Fruit fly (Drosophila melanogaster): ENCODE results near the gene CG15025.
A peak's percentile ranks its signal among the peaks of the same experiment; 100 is the strongest.

Gene CG15025

dm6 chr3R:19463016-19463664, 27.8 kb downstream of the CG15025 start, which contains the start of gene Scsalpha2 (continued):
- TF ChIP-seq lab (GFP tag; optimal IDR thresholded peaks at IDR 0.05) (peak; percentile 17), disco-r (GFP tag; optimal IDR thresholded peaks at IDR 0.05) (no peak), CG4820 (GFP tag; optimal IDR thresholded peaks at IDR 0.05) (no peak), Oli (tag; optimal IDR thresholded peaks at IDR 0.05) (no peak), Trl (optimal IDR thresholded peaks at IDR 0.05) (peak; percentile 55 to 83), Trl (GFP tag; optimal IDR thresholded peaks at IDR 0.05) (no peak), CG3838 (GFP tag; optimal IDR thresholded peaks at IDR 0.05) (no peak), sisA (GFP tag; IDR thresholded peaks at IDR 0.05) (no peak), peb (GFP tag; IDR thresholded peaks at IDR 0.05) (no peak), CG10147 (GFP tag; optimal IDR thresholded peaks at IDR 0.05) (no peak), CG7839 (tag; optimal IDR thresholded peaks at IDR 0.05) (no peak), usp (GFP tag; optimal IDR thresholded peaks at IDR 0.05) (no peak), CG4360 (GFP tag; IDR thresholded peaks at IDR 0.05) (peak; percentile 15; the same call in 1 of the 2 replicates), CG8359 (GFP tag; optimal IDR thresholded peaks at IDR 0.05; ENCODE audit: borderline replicate concordance) (no peak), trem (tag; optimal IDR thresholded peaks at IDR 0.05) (no peak), fd3F (GFP tag; optimal IDR thresholded peaks at IDR 0.05) (no peak), stwl (tag; optimal IDR thresholded peaks at IDR 0.05) (peak; percentile 46), zen2 (GFP tag; IDR thresholded peaks at IDR 0.05; ENCODE audit: partially characterized antibody) (no peak; the same call in 2 of the 3 replicates), CG11504 (tag; optimal IDR thresholded peaks at IDR 0.05) (peak; percentile 18), sqz (GFP tag; optimal IDR thresholded peaks at IDR 0.05) (peak; percentile 63), CG8290 (GFP tag; optimal IDR thresholded peaks at IDR 0.05) (no peak), CG8290 (tag; optimal IDR thresholded peaks at IDR 0.05) (peak in 1 of 2 experiments; percentile 1), dmrt99B (tag; optimal IDR thresholded peaks at IDR 0.05) (peak; percentile 2), Drgx (GFP tag; IDR thresholded peaks at IDR 0.05) (0 out of 2 replicates have a peak, but pooled peaks have one; percentile 20), CG10366 (GFP tag; IDR thresholded peaks at IDR 0.05) (no peak), CG10565 (GFP tag; optimal IDR thresholded peaks at IDR 0.05) (no peak), CG18764 (GFP tag; optimal IDR thresholded peaks at IDR 0.05) (no peak), BEAF-32 (GFP tag; optimal IDR thresholded peaks at IDR 0.05) (no peak), chinmo (GFP tag; IDR thresholded peaks at IDR 0.05; ENCODE audit: partially characterized antibody) (0 out of 4 replicates have a peak, but pooled peaks have one; percentile 54), Kr (GFP tag; optimal IDR thresholded peaks at IDR 0.05) (peak; percentile 53), pros (GFP tag; optimal IDR thresholded peaks at IDR 0.05) (peak; percentile 1), HLHmδ (GFP tag; optimal IDR thresholded peaks at IDR 0.05) (peak; percentile 41), z (GFP tag; IDR thresholded peaks at IDR 0.05) (peak; percentile 57; the same call in 1 of the 3 replicates), insv (GFP tag; optimal IDR thresholded peaks at IDR 0.05) (peak; percentile 70 to 95), Rfx (GFP tag; IDR thresholded peaks at IDR 0.05) (peak; percentile 35; the same call in 1 of the 2 replicates), unpg (GFP tag; optimal IDR thresholded peaks at IDR 0.05) (no peak), fru (optimal IDR thresholded peaks at IDR 0.05) (no peak), Mrtf (GFP tag; IDR thresholded peaks at IDR 0.05) (no peak), sima (GFP tag; optimal IDR thresholded peaks at IDR 0.05) (no peak), tap (tag; optimal IDR thresholded peaks at IDR 0.05) (no peak), Blimp-1 (GFP tag; optimal IDR thresholded peaks at IDR 0.05) (peak; percentile 13), rib (GFP tag; IDR thresholded peaks at IDR 0.05) (no peak), CG6272 (GFP tag; IDR thresholded peaks at IDR 0.05) (no peak), fd102C (GFP tag; optimal IDR thresholded peaks at IDR 0.05) (no peak), CG6791 (GFP tag; IDR thresholded peaks at IDR 0.05; ENCODE audit: partially characterized antibody) (0 out of 3 replicates have a peak, but pooled peaks have one; percentile 37), Dip2 (GFP tag; IDR thresholded peaks at IDR 0.05) (no peak), Antp (GFP tag; optimal IDR thresholded peaks at IDR 0.05) (no peak), CG4707 (GFP tag; optimal IDR thresholded peaks at IDR 0.05) (peak; percentile 95), Deaf1 (tag; optimal IDR thresholded peaks at IDR 0.05) (no peak), Xrp1 (GFP tag; IDR thresholded peaks at IDR 0.05) (no peak; the same call in 1 of the 2 replicates)

All from whole organism, embryonic.